ENCODE assay signal across 1 fruit fly cellular context in genomic region chr3L:19807103-19807502, dm6.
TF ChIP-seq lines count a peak whose summit lies in the region.

Gene CG14104, minus strand, starts transcription at chr3L:19807199.
Gene Kap-alpha1, plus strand, starts transcription at chr3L:19807232.

TF ChIP-seq in whole organism, embryonic, 481 proteins besides CTCF, POLR2A, EP300 and RAD21 (continued from another document and continues in another):
- TF ChIP-seq CG11085 (GFP tag; IDR thresholded peaks at IDR 0.05; lab: Robert Waterston, UW) (no peak), CG18476 (GFP tag; optimal IDR thresholded peaks at IDR 0.05; lab: Kevin White, UChicago) (no peak), gsb-n (tag; optimal IDR thresholded peaks at IDR 0.05; lab: Kevin White, UChicago) (no peak), abd-A (tag; optimal IDR thresholded peaks at IDR 0.05; lab: Kevin White, UChicago) (no peak), sna (GFP tag; IDR thresholded peaks at IDR 0.05; lab: Robert Waterston, UW; ENCODE audit: partially characterized antibody) (peak; percentile 57), zfh2 (GFP tag; optimal IDR thresholded peaks at IDR 0.05; lab: Kevin White, UChicago) (no peak), vnd (GFP tag; IDR thresholded peaks at IDR 0.05; lab: Robert Waterston, UW; ENCODE audit: partially characterized antibody) (peak; percentile 62), CG4730 (GFP tag; IDR thresholded peaks at IDR 0.05; lab: Robert Waterston, UW) (no peak), Doc3 (GFP tag; IDR thresholded peaks at IDR 0.05; lab: Robert Waterston, UW; ENCODE audit: partially characterized antibody) (peak; percentile 64), row (GFP tag; IDR thresholded peaks at IDR 0.05; lab: Robert Waterston, UW) (no peak), sr (GFP tag; IDR thresholded peaks at IDR 0.05; lab: Robert Waterston, UW) (no peak), cad (GFP tag; optimal IDR thresholded peaks at IDR 0.05; lab: Kevin White, UChicago) (no peak), chn (GFP tag; optimal IDR thresholded peaks at IDR 0.05; lab: Kevin White, UChicago) (no peak), CG2889 (GFP tag; IDR thresholded peaks at IDR 0.05; lab: Robert Waterston, UW) (no peak), insv (GFP tag; optimal IDR thresholded peaks at IDR 0.05; lab: Kevin White, UChicago) (peak in 1 of 2 experiments; percentile 84), D19A (tag; optimal IDR thresholded peaks at IDR 0.05; lab: Kevin White, UChicago) (no peak), crp (GFP tag; optimal IDR thresholded peaks at IDR 0.05; lab: Kevin White, UChicago) (peak in 1 of 2 experiments; percentile 86), HLH4C (GFP tag; IDR thresholded peaks at IDR 0.05; lab: Robert Waterston, UW; ENCODE audit: partially characterized antibody) (peak; percentile 77), zen (tag; optimal IDR thresholded peaks at IDR 0.05; lab: Kevin White, UChicago) (peak; percentile 43), CG34224 (GFP tag; IDR thresholded peaks at IDR 0.05; lab: Robert Waterston, UW; ENCODE audit: partially characterized antibody) (peak; percentile 59), CG9727 (GFP tag; optimal IDR thresholded peaks at IDR 0.05; lab: Kevin White, UChicago) (no peak), CG6854 (GFP tag; optimal IDR thresholded peaks at IDR 0.05; lab: Kevin White, UChicago) (no peak), HmgD (GFP tag; optimal IDR thresholded peaks at IDR 0.05; lab: Kevin White, UChicago) (no peak), Elba2 (GFP tag; optimal IDR thresholded peaks at IDR 0.05; lab: Kevin White, UChicago) (peak; percentile 100), CG18599 (GFP tag; optimal IDR thresholded peaks at IDR 0.05; lab: Kevin White, UChicago) (no peak), nom (GFP tag; optimal IDR thresholded peaks at IDR 0.05; lab: Kevin White, UChicago) (peak; percentile 24), HLHmδ (GFP tag; optimal IDR thresholded peaks at IDR 0.05; lab: Kevin White, UChicago) (no peak), CG6175 (GFP tag; IDR thresholded peaks at IDR 0.05; lab: Robert Waterston, UW) (no peak), prd (optimal IDR thresholded peaks at IDR 0.05; lab: Kevin White, UChicago) (no peak), prd (GFP tag; IDR thresholded peaks at IDR 0.05; lab: Robert Waterston, UW) (no peak), Dfd (GFP tag; optimal IDR thresholded peaks at IDR 0.05; lab: Kevin White, UChicago) (no peak), Stat92E (GFP tag; optimal IDR thresholded peaks at IDR 0.05; lab: Kevin White, UChicago) (peak in 1 of 3 experiments; percentile 8), eve (GFP tag; optimal IDR thresholded peaks at IDR 0.05; lab: Kevin White, UChicago) (no peak), Mes4 (GFP tag; optimal IDR thresholded peaks at IDR 0.05; lab: Kevin White, UChicago) (no peak), CG4820 (GFP tag; optimal IDR thresholded peaks at IDR 0.05; lab: Kevin White, UChicago) (no peak), vvl (GFP tag; IDR thresholded peaks at IDR 0.05; lab: Robert Waterston, UW) (0 out of 2 replicates have a peak, but pooled peaks have one; percentile 20), NK7.1 (GFP tag; optimal IDR thresholded peaks at IDR 0.05; lab: Kevin White, UChicago) (no peak), sug (tag; optimal IDR thresholded peaks at IDR 0.05; lab: Kevin White, UChicago) (peak; percentile 30), dpn (GFP tag; optimal IDR thresholded peaks at IDR 0.05; lab: Kevin White, UChicago) (no peak), oc (tag; optimal IDR thresholded peaks at IDR 0.05; lab: Kevin White, UChicago) (no peak), HHEX (GFP tag; optimal IDR thresholded peaks at IDR 0.05; lab: Kevin White, UChicago) (no peak), zf30C (GFP tag; optimal IDR thresholded peaks at IDR 0.05; lab: Kevin White, UChicago) (no peak), hbn (GFP tag; IDR thresholded peaks at IDR 0.05; lab: Robert Waterston, UW; ENCODE audit: partially characterized antibody) (no peak), ind (GFP tag; optimal IDR thresholded peaks at IDR 0.05; lab: Kevin White, UChicago) (no peak), CG4424 (GFP tag; optimal IDR thresholded peaks at IDR 0.05; lab: Kevin White, UChicago) (no peak), Fer1 (GFP tag; optimal IDR thresholded peaks at IDR 0.05; lab: Kevin White, UChicago) (peak; percentile 7), otp (GFP tag; IDR thresholded peaks at IDR 0.05; lab: Robert Waterston, UW) (no peak), Drgx (GFP tag; IDR thresholded peaks at IDR 0.05; lab: Robert Waterston, UW) (no peak), so (GFP tag; IDR thresholded peaks at IDR 0.05; lab: Robert Waterston, UW) (no peak), CG8388 (GFP tag; optimal IDR thresholded peaks at IDR 0.05; lab: Kevin White, UChicago) (no peak), trh (GFP tag; optimal IDR thresholded peaks at IDR 0.05; lab: Kevin White, UChicago) (no peak), CG12659 (GFP tag; optimal IDR thresholded peaks at IDR 0.05; lab: Kevin White, UChicago) (peak; percentile 42), chinmo (GFP tag; IDR thresholded peaks at IDR 0.05; lab: Robert Waterston, UW; ENCODE audit: partially characterized antibody) (peak; percentile 88), slou (GFP tag; optimal IDR thresholded peaks at IDR 0.05; lab: Kevin White, UChicago) (no peak), nerfin-2 (GFP tag; IDR thresholded peaks at IDR 0.05; lab: Robert Waterston, UW; ENCODE audit: partially characterized antibody) (peak; percentile 50; the same call in 1 of the 2 replicates), Eip74EF (GFP tag; optimal IDR thresholded peaks at IDR 0.05; lab: Kevin White, UChicago) (no peak), CG15601 (tag; optimal IDR thresholded peaks at IDR 0.05; lab: Kevin White, UChicago) (no peak), CG5180 (GFP tag; optimal IDR thresholded peaks at IDR 0.05; lab: Kevin White, UChicago) (no peak), corto (GFP tag; optimal IDR thresholded peaks at IDR 0.05; lab: Kevin White, UChicago) (no peak), Bdp1 (GFP tag; optimal IDR thresholded peaks at IDR 0.05; lab: Kevin White, UChicago) (no peak), grau (tag; optimal IDR thresholded peaks at IDR 0.05; lab: Kevin White, UChicago) (no peak), cas (GFP tag; IDR thresholded peaks at IDR 0.05; lab: Robert Waterston, UW) (0 out of 2 replicates have a peak, but pooled peaks have one; percentile 8), bbx (GFP tag; IDR thresholded peaks at IDR 0.05; lab: Robert Waterston, UW; ENCODE audit: partially characterized antibody) (peak; percentile 77), CG8944 (GFP tag; optimal IDR thresholded peaks at IDR 0.05; lab: Kevin White, UChicago) (no peak), repo (GFP tag; optimal IDR thresholded peaks at IDR 0.05; lab: Kevin White, UChicago) (no peak), TFAM (GFP tag; optimal IDR thresholded peaks at IDR 0.05; lab: Kevin White, UChicago) (no peak), h (optimal IDR thresholded peaks at IDR 0.05; lab: Kevin White, UChicago) (no peak), Dip2 (GFP tag; IDR thresholded peaks at IDR 0.05; lab: Robert Waterston, UW) (no peak), CG17186 (GFP tag; optimal IDR thresholded peaks at IDR 0.05; lab: Kevin White, UChicago) (peak; percentile 30), CG1792 (GFP tag; optimal IDR thresholded peaks at IDR 0.05; lab: Kevin White, UChicago) (no peak), zfh1 (GFP tag; IDR thresholded peaks at IDR 0.05; lab: Robert Waterston, UW) (no peak), CG14667 (GFP tag; IDR thresholded peaks at IDR 0.05; lab: Robert Waterston, UW) (no peak), C15 (GFP tag; IDR thresholded peaks at IDR 0.05; lab: Robert Waterston, UW) (no peak), mam (GFP tag; optimal IDR thresholded peaks at IDR 0.05; lab: Kevin White, UChicago) (no peak), CG13775 (GFP tag; optimal IDR thresholded peaks at IDR 0.05; lab: Kevin White, UChicago) (no peak), scrt (GFP tag; optimal IDR thresholded peaks at IDR 0.05; lab: Kevin White, UChicago) (no peak), lola (GFP tag; optimal IDR thresholded peaks at IDR 0.05; lab: Kevin White, UChicago) (no peak), Nf-YC (tag; optimal IDR thresholded peaks at IDR 0.05; lab: Kevin White, UChicago) (no peak), unc-4 (GFP tag; IDR thresholded peaks at IDR 0.05; lab: Robert Waterston, UW; ENCODE audit: partially characterized antibody) (peak; percentile 70), ap (GFP tag; IDR thresholded peaks at IDR 0.05; lab: Robert Waterston, UW) (no peak), CG32767 (GFP tag; IDR thresholded peaks at IDR 0.05; lab: Robert Waterston, UW) (peak; percentile 64), CG10147 (GFP tag; optimal IDR thresholded peaks at IDR 0.05; lab: Kevin White, UChicago) (no peak), CG13894 (tag; optimal IDR thresholded peaks at IDR 0.05; lab: Kevin White, UChicago) (no peak), CG2202 (tag; optimal IDR thresholded peaks at IDR 0.05; lab: Kevin White, UChicago) (no peak), Nf-YB (GFP tag; optimal IDR thresholded peaks at IDR 0.05; lab: Kevin White, UChicago) (no peak), CG30431 (GFP tag; optimal IDR thresholded peaks at IDR 0.05; lab: Kevin White, UChicago) (no peak), Aef1 (GFP tag; IDR thresholded peaks at IDR 0.05; lab: Robert Waterston, UW) (no peak), CG11093 (GFP tag; IDR thresholded peaks at IDR 0.05; lab: Robert Waterston, UW) (no peak), Dp (GFP tag; optimal IDR thresholded peaks at IDR 0.05; lab: Kevin White, UChicago) (peak; percentile 31), pb (GFP tag; optimal IDR thresholded peaks at IDR 0.05; lab: Kevin White, UChicago) (no peak), CG12236 (GFP tag; optimal IDR thresholded peaks at IDR 0.05; lab: Kevin White, UChicago) (no peak), lilli (GFP tag; optimal IDR thresholded peaks at IDR 0.05; lab: Kevin White, UChicago) (no peak), CG4617 (GFP tag; optimal IDR thresholded peaks at IDR 0.05; lab: Kevin White, UChicago; ENCODE audit: borderline replicate concordance) (peak; percentile 72), PHDP (tag; optimal IDR thresholded peaks at IDR 0.05; lab: Kevin White, UChicago) (no peak), ab (GFP tag; optimal IDR thresholded peaks at IDR 0.05; lab: Kevin White, UChicago) (no peak), mirr (GFP tag; optimal IDR thresholded peaks at IDR 0.05; lab: Kevin White, UChicago) (no peak), Dll (GFP tag; IDR thresholded peaks at IDR 0.05; lab: Robert Waterston, UW; ENCODE audit: partially characterized antibody) (peak; percentile 73; the same call in 3 of the 4 replicates), BEAF-32 (GFP tag; optimal IDR thresholded peaks at IDR 0.05; lab: Kevin White, UChicago) (peak; percentile 69), toy (GFP tag; IDR thresholded peaks at IDR 0.05; lab: Robert Waterston, UW) (no peak), lmd (GFP tag; IDR thresholded peaks at IDR 0.05; lab: Robert Waterston, UW) (no peak), zen2 (GFP tag; IDR thresholded peaks at IDR 0.05; lab: Robert Waterston, UW; ENCODE audit: partially characterized antibody) (peak; percentile 63; the same call in 1 of the 3 replicates), Hand (GFP tag; optimal IDR thresholded peaks at IDR 0.05; lab: Kevin White, UChicago) (no peak), Sox100B (GFP tag; optimal IDR thresholded peaks at IDR 0.05; lab: Kevin White, UChicago) (no peak), CG9817 (tag; optimal IDR thresholded peaks at IDR 0.05; lab: Kevin White, UChicago) (no peak), ttk (GFP tag; IDR thresholded peaks at IDR 0.05; lab: Robert Waterston, UW) (no peak), sqz (GFP tag; optimal IDR thresholded peaks at IDR 0.05; lab: Kevin White, UChicago) (no peak), CG11560 (tag; IDR thresholded peaks at IDR 0.05; lab: Robert Waterston, UW) (no peak), CG7372 (GFP tag; IDR thresholded peaks at IDR 0.05; lab: Robert Waterston, UW) (no peak), CG2116 (GFP tag; optimal IDR thresholded peaks at IDR 0.05; lab: Kevin White, UChicago) (peak; percentile 44), CG6683 (GFP tag; optimal IDR thresholded peaks at IDR 0.05; lab: Kevin White, UChicago) (no peak), fd3F (GFP tag; optimal IDR thresholded peaks at IDR 0.05; lab: Kevin White, UChicago) (no peak), Awh (GFP tag; IDR thresholded peaks at IDR 0.05; lab: Robert Waterston, UW) (no peak), Rx (GFP tag; IDR thresholded peaks at IDR 0.05; lab: Robert Waterston, UW) (no peak), pzg (GFP tag; optimal IDR thresholded peaks at IDR 0.05; lab: Kevin White, UChicago) (peak; percentile 55), CG10431 (GFP tag; optimal IDR thresholded peaks at IDR 0.05; lab: Kevin White, UChicago) (no peak), fru (optimal IDR thresholded peaks at IDR 0.05; lab: Kevin White, UChicago) (no peak), D (optimal IDR thresholded peaks at IDR 0.05; lab: Kevin White, UChicago) (peak; percentile 43), D (GFP tag; optimal IDR thresholded peaks at IDR 0.05; lab: Kevin White, UChicago) (no peak), kah (GFP tag; optimal IDR thresholded peaks at IDR 0.05; lab: Kevin White, UChicago) (no peak), gfzf (GFP tag; optimal IDR thresholded peaks at IDR 0.05; lab: Kevin White, UChicago) (peak; percentile 11), Side (GFP tag; optimal IDR thresholded peaks at IDR 0.05; lab: Kevin White, UChicago) (no peak), gcm (GFP tag; optimal IDR thresholded peaks at IDR 0.05; lab: Kevin White, UChicago) (peak; percentile 63), tgo (GFP tag; IDR thresholded peaks at IDR 0.05; lab: Robert Waterston, UW) (no peak), Meics (GFP tag; optimal IDR thresholded peaks at IDR 0.05; lab: Kevin White, UChicago) (no peak), Pdp1 (GFP tag; optimal IDR thresholded peaks at IDR 0.05; lab: Kevin White, UChicago) (peak in 1 of 2 experiments; percentile 24), YL-1 (GFP tag; optimal IDR thresholded peaks at IDR 0.05; lab: Kevin White, UChicago) (peak; percentile 57), CG3281 (GFP tag; optimal IDR thresholded peaks at IDR 0.05; lab: Kevin White, UChicago) (no peak), kay (GFP tag; optimal IDR thresholded peaks at IDR 0.05; lab: Kevin White, UChicago) (no peak), tio (GFP tag; optimal IDR thresholded peaks at IDR 0.05; lab: Kevin White, UChicago) (no peak), Fer2 (tag; optimal IDR thresholded peaks at IDR 0.05; lab: Kevin White, UChicago) (no peak), hb (GFP tag; IDR thresholded peaks at IDR 0.05; lab: Robert Waterston, UW; ENCODE audit: partially characterized antibody) (peak; percentile 49; the same call in 1 of the 3 replicates), CG16779 (GFP tag; IDR thresholded peaks at IDR 0.05; lab: Robert Waterston, UW) (no peak), CG10366 (GFP tag; IDR thresholded peaks at IDR 0.05; lab: Robert Waterston, UW) (no peak), Sin3A (optimal IDR thresholded peaks at IDR 0.05; lab: Kevin White, UChicago) (peak; percentile 20), org-1 (GFP tag; optimal IDR thresholded peaks at IDR 0.05; lab: Kevin White, UChicago) (no peak)
